Worm (Caenorhabditis elegans) whole organism, L4/young adult: ENCODE measurements around the gene srz-61.

Source experiments
- W03F9.2 ChIP-seq: fragments of 150-350 bp; optimal IDR thresholded peaks from 2 replicates; lab custom pipeline; 2014; ENCODE audit warnings: missing biosample characterization, missing genetic modification characterization
- dao-5 ChIP-seq: sonication (generic microtip); optimal IDR thresholded peaks from 2 replicates; lab custom pipeline; 2016; ENCODE audit warnings: missing genotype, missing genetic modification characterization, moderate library complexity, missing compliant biosample characterization

DNA sequence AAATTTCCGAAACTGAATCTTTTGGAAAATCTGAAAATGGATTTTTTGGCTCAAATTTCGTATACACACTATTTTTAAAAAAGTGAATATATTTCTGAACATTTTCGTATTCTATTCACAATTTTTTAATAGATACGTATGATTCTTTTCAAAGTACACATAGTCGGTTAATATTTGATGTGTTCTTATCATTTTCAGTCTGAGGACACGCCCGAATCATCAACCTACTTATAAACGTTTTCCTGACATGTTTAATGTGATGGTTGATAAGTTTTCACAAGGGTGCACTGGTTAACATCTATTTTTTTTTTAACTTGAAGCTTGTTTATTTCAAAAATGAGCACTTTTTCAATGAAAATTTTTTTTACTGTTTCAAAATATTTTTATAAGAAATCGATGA lies 43.6 kb downstream of the srz-61 start:
- no peak for TF ChIP-seq W03F9.2 (tag; lab: Kevin White, UChicago)
- no peak for TF ChIP-seq dao-5
